Fruit fly (Drosophila melanogaster) whole organism, prepupa: ENCODE results near the gene Dus1.

ENCODE experiments used
- Blimp-1 ChIP-seq: fragments of 200-800 bp; sonication (Bioruptor generic); optimal IDR thresholded peaks from 3 replicates; lab custom pipeline; 2017; ENCODE audit warnings: missing biosample characterization, missing genetic modification characterization, mild to moderate bottlenecking, moderate library complexity, missing genetic modification reagents
- CG11294 ChIP-seq: fragments of 200-800 bp; sonication (Bioruptor generic); IDR thresholded peaks from 2 replicates; pipeline ENCODE4 v1.3.6; 2022; ENCODE audit warnings: missing biosample characterization, missing genetic modification characterization
- CG1621 ChIP-seq: fragments of 200-800 bp; sonication (Bioruptor generic); optimal IDR thresholded peaks from 3 replicates; lab custom pipeline; 2018; ENCODE audit warnings: missing biosample characterization, mild to moderate bottlenecking, missing genetic modification characterization
- CG31627 ChIP-seq: fragments of 200-800 bp; sonication (Bioruptor generic); optimal IDR thresholded peaks from 3 replicates; lab custom pipeline; 2016; ENCODE audit warnings: missing biosample characterization, missing genetic modification characterization
- CG32006 ChIP-seq: fragments of 200-800 bp; sonication (Bioruptor generic); optimal IDR thresholded peaks from 3 replicates; lab custom pipeline; 2017; ENCODE audit warnings: missing biosample characterization, mild to moderate bottlenecking, missing genetic modification characterization
- CG34406 ChIP-seq: fragments of 200-800 bp; sonication (Bioruptor generic); optimal IDR thresholded peaks from 3 replicates; lab custom pipeline; 2016; ENCODE audit warnings: missing biosample characterization, missing genetic modification characterization
- CG3919 ChIP-seq: fragments of 200-800 bp; sonication (Bioruptor generic); optimal IDR thresholded peaks from 3 replicates; lab custom pipeline; 2016; ENCODE audit warnings: missing biosample characterization, missing genetic modification characterization
- CG4318 ChIP-seq: fragments of 200-800 bp; sonication (Bioruptor generic); optimal IDR thresholded peaks from 3 replicates; lab custom pipeline; 2017; ENCODE audit warnings: missing biosample characterization, mild to moderate bottlenecking, missing genetic modification characterization
- CG6163 ChIP-seq: fragments of 200-800 bp; sonication (Bioruptor generic); IDR thresholded peaks from 3 replicates; pipeline ENCODE4 v1.3.6; 2022; ENCODE audit warnings: missing biosample characterization, missing genetic modification characterization
- CG6276 ChIP-seq: fragments of 200-800 bp; sonication (Bioruptor generic); optimal IDR thresholded peaks from 2 replicates; lab custom pipeline; 2017; ENCODE audit warnings: missing biosample characterization, mild to moderate bottlenecking, missing genetic modification characterization
- CG6792 ChIP-seq: fragments of 200-800 bp; sonication (Bioruptor generic); optimal IDR thresholded peaks from 3 replicates; lab custom pipeline; 2016; ENCODE audit warnings: missing biosample characterization, missing genetic modification characterization
- CG6854 ChIP-seq: fragments of 200-800 bp; sonication (Bioruptor generic); optimal IDR thresholded peaks from 2 replicates; lab custom pipeline; 2017; ENCODE audit warnings: missing biosample characterization, mild to moderate bottlenecking, missing genetic modification characterization
- CG7368 ChIP-seq: fragments of 200-800 bp; sonication (Bioruptor generic); optimal IDR thresholded peaks from 3 replicates; lab custom pipeline; 2016; ENCODE audit warnings: missing biosample characterization, missing genetic modification characterization
- CG8119 ChIP-seq: fragments of 200-800 bp; sonication (Bioruptor generic); IDR thresholded peaks from 3 replicates; pipeline ENCODE4 v1.3.6; 2022; ENCODE audit warnings: missing biosample characterization, missing genetic modification characterization
- CG8319 ChIP-seq: fragments of 200-800 bp; sonication (Bioruptor generic); optimal IDR thresholded peaks from 3 replicates; lab custom pipeline; 2016; ENCODE audit warnings: missing biosample characterization, missing genetic modification characterization
- CG8632 ChIP-seq: fragments of 200-800 bp; sonication (Bioruptor generic); optimal IDR thresholded peaks from 3 replicates; lab custom pipeline; 2016; ENCODE audit warnings: missing biosample characterization, missing genetic modification characterization
- CG9139 ChIP-seq: fragments of 200-800 bp; sonication (Bioruptor generic); optimal IDR thresholded peaks from 3 replicates; lab custom pipeline; 2017; ENCODE audit warnings: missing biosample characterization, mild to moderate bottlenecking, missing genetic modification characterization
- Eip78C ChIP-seq: fragments of 200-800 bp; sonication (Bioruptor generic); peaks from one replicate; lab custom pipeline; 2016; ENCODE audit warnings: missing biosample characterization, missing genetic modification characterization
- Ets21C ChIP-seq: fragments of 200-800 bp; sonication (Bioruptor generic); optimal IDR thresholded peaks from 3 replicates; lab custom pipeline; 2016; ENCODE audit warnings: missing biosample characterization, missing genetic modification characterization
- Hr4 ChIP-seq: fragments of 200-800 bp; sonication (Bioruptor generic); optimal IDR thresholded peaks from 3 replicates; lab custom pipeline; 2016; ENCODE audit warnings: missing biosample characterization, missing genetic modification characterization
- Lpt ChIP-seq: fragments of 200-800 bp; sonication (Bioruptor generic); optimal IDR thresholded peaks from 3 replicates; lab custom pipeline; 2016; ENCODE audit warnings: missing biosample characterization, missing genetic modification characterization
- Met ChIP-seq: fragments of 200-800 bp; sonication (Bioruptor generic); optimal IDR thresholded peaks from 3 replicates; lab custom pipeline; 2016; ENCODE audit warnings: missing biosample characterization, missing genetic modification characterization
- Sox102F ChIP-seq: fragments of 200-800 bp; sonication (Bioruptor generic); optimal IDR thresholded peaks from 2 replicates; lab custom pipeline; 2016; ENCODE audit warnings: missing biosample characterization, mild to moderate bottlenecking, missing genetic modification characterization
- Sox14 ChIP-seq: fragments of 200-800 bp; sonication (Bioruptor generic); optimal IDR thresholded peaks from 3 replicates; lab custom pipeline; 2016; ENCODE audit warnings: missing biosample characterization, missing genetic modification characterization
- Sox15 ChIP-seq: fragments of 200-800 bp; sonication (Bioruptor generic); optimal IDR thresholded peaks from 3 replicates; lab custom pipeline; 2016; ENCODE audit warnings: missing biosample characterization, missing genetic modification characterization
- achi ChIP-seq: fragments of 200-800 bp; sonication (Bioruptor generic); optimal IDR thresholded peaks from 3 replicates; lab custom pipeline; 2016; ENCODE audit warnings: missing biosample characterization, missing genetic modification characterization
- acj6 ChIP-seq: fragments of 200-800 bp; sonication (Bioruptor generic); optimal IDR thresholded peaks from 3 replicates; lab custom pipeline; 2016; ENCODE audit warnings: missing biosample characterization, missing genetic modification characterization
- dac ChIP-seq: fragments of 200-800 bp; sonication (Bioruptor generic); optimal IDR thresholded peaks from 2 replicates; lab custom pipeline; 2017; ENCODE audit warnings: missing biosample characterization, mild to moderate bottlenecking, missing genetic modification characterization
- eg ChIP-seq: fragments of 200-800 bp; sonication (Bioruptor generic); IDR thresholded peaks from 3 replicates; pipeline ENCODE4 v1.3.6; 2022; ENCODE audit warnings: missing biosample characterization, missing genetic modification characterization
- esn ChIP-seq: fragments of 200-800 bp; sonication (Bioruptor generic); optimal IDR thresholded peaks from 2 replicates; lab custom pipeline; 2016; ENCODE audit warnings: missing biosample characterization, mild to moderate bottlenecking, missing genetic modification characterization, moderate library complexity
- fd59A ChIP-seq: fragments of 200-800 bp; sonication (Bioruptor generic); optimal IDR thresholded peaks from 2 replicates; lab custom pipeline; 2017; ENCODE audit warnings: missing biosample characterization, mild to moderate bottlenecking, missing genetic modification characterization, missing genetic modification reagents
- fd85E ChIP-seq: fragments of 200-800 bp; sonication (Bioruptor generic); optimal IDR thresholded peaks from 3 replicates; lab custom pipeline; 2016; ENCODE audit warnings: missing biosample characterization, missing genetic modification characterization
- lz ChIP-seq: fragments of 200-800 bp; sonication (Bioruptor generic); optimal IDR thresholded peaks from 3 replicates; lab custom pipeline; 2016; ENCODE audit warnings: missing biosample characterization, missing genetic modification characterization
- pdm3 ChIP-seq: fragments of 200-800 bp; sonication (Bioruptor generic); optimal IDR thresholded peaks from 3 replicates; lab custom pipeline; 2016; ENCODE audit warnings: missing biosample characterization, missing genetic modification characterization
- spab ChIP-seq: fragments of 200-800 bp; sonication (Bioruptor generic); optimal IDR thresholded peaks from 2 replicates; lab custom pipeline; 2017; ENCODE audit warnings: missing biosample characterization, mild to moderate bottlenecking, missing genetic modification characterization, missing genetic modification reagents
- ss ChIP-seq, 2 experiments: fragments of 200-800 bp; sonication (Bioruptor generic); optimal IDR thresholded peaks; 2 replicates in 1 of 2; 3 replicates in 1 of 2; lab custom pipeline; 2017 to 2018; ENCODE audit warnings: mild to moderate bottlenecking in 2 of 2, missing biosample characterization in 2 of 2, missing genetic modification characterization in 2 of 2, moderate library complexity in 1 of 2
- svp ChIP-seq: fragments of 200-800 bp; sonication (Bioruptor generic); peaks from one replicate; lab custom pipeline; 2016; ENCODE audit warnings: missing biosample characterization, missing genetic modification characterization
- vri ChIP-seq: fragments of 200-800 bp; sonication (Bioruptor generic); optimal IDR thresholded peaks from 3 replicates; lab custom pipeline; 2016; ENCODE audit warnings: missing biosample characterization, mild to moderate bottlenecking, missing genetic modification characterization

Dus1 gene

dm6 chr2L:292301-292700, 20.8 kb upstream of the Dus1 start, which contains the start of gene CG11562:
Gene CG11562, plus strand, starts transcription at chr2L:292419.
- no peak for TF ChIP-seq pdm3 (GFP tag; lab: Kevin White, UChicago)
- TF ChIP-seq CG6276 (GFP tag; lab: Kevin White, UChicago): no peak
- TF ChIP-seq CG6854 (GFP tag; lab: Kevin White, UChicago): no peak
- peak; percentile 18 for TF ChIP-seq Eip78C
- TF ChIP-seq fd59A (GFP tag; lab: Kevin White, UChicago): no peak
- no peak for TF ChIP-seq acj6

dm6 chr2L:291657-292056, 20.1 kb upstream of the Dus1 start, which contains the start of gene CG3625:
Gene CG3625, minus strand, starts transcription at chr2L:291795.
- TF ChIP-seq CG11294 (GFP tag; lab: Robert Waterston, UW) (no peak), CG8119 (GFP tag; lab: Robert Waterston, UW) (no peak), spab (GFP tag; lab: Kevin White, UChicago) (no peak), CG8319 (GFP tag; lab: Kevin White, UChicago) (no peak), Hr4 (GFP tag; lab: Kevin White, UChicago) (no peak), CG3919 (GFP tag; lab: Kevin White, UChicago) (no peak), CG6163 (no peak), CG32006 (GFP tag; lab: Kevin White, UChicago) (no peak), dac (GFP tag; lab: Kevin White, UChicago) (no peak), Sox14 (GFP tag; lab: Kevin White, UChicago) (no peak), fd59A (GFP tag; lab: Kevin White, UChicago) (no peak), fd85E (no peak), CG34406 (GFP tag; lab: Kevin White, UChicago) (no peak), CG4318 (GFP tag; lab: Kevin White, UChicago) (no peak), Sox102F (GFP tag; lab: Kevin White, UChicago) (no peak), eg (GFP tag; lab: Robert Waterston, UW) (no peak), acj6 (no peak)
- TF ChIP-seq, all 60 proteins: peak for 0

dm6 chr2L:290949-291348, 19.4 kb upstream of the Dus1 start:
- TF ChIP-seq Eip78C (peak; percentile 54), dac (GFP tag; lab: Kevin White, UChicago) (no peak)

DNA sequence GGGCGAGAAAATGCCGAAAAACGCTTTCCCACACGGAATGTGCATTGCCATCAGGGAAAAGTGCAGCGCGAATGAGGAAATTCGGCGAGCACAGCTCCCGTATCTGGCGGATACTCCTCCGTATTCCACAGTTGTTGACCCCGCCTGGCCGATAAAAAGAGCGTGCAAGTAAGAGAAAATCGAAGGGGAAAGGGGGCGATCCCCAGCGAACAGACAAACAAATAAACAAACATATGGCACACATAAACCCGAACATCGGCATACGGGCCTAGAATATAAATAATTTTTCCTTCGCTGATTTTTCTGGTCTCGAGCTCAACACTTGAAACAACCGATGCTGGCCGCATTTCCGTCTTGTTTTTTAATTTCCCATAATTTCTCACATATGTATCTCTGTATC, 18.8 kb upstream of the Dus1 start:
- TF ChIP-seq CG1621 (tag; lab: Kevin White, UChicago) (peak; percentile 7), CG6854 (GFP tag; lab: Kevin White, UChicago) (no peak)

- no peak for TF ChIP-seq pdm3 (GFP tag; lab: Kevin White, UChicago)
- TF ChIP-seq, all 60 proteins: peak for 0
Measured at dm6 chr2L:289044-289443, 17.5 kb upstream of the Dus1 start, which contains the start of gene Amnionless. Gene Amnionless, minus strand, starts transcription at chr2L:289144.

dm6 chr2L:286421-286820, 14.9 kb upstream of the Dus1 start:
- TF ChIP-seq CG3919 (GFP tag; lab: Kevin White, UChicago): peak; percentile 86
- TF ChIP-seq CG6792 (GFP tag; lab: Kevin White, UChicago): peak; percentile 78
- peak; percentile 95 for TF ChIP-seq svp (GFP tag; lab: Kevin White, UChicago)
- peak; percentile 46 for TF ChIP-seq fd85E
- peak; percentile 87 for TF ChIP-seq Sox14 (GFP tag; lab: Kevin White, UChicago)
- TF ChIP-seq achi (GFP tag; lab: Kevin White, UChicago): peak; percentile 55
- peak; percentile 58 for TF ChIP-seq CG9139
- peak; percentile 44 for TF ChIP-seq CG8319 (GFP tag; lab: Kevin White, UChicago)
- no peak for TF ChIP-seq Blimp-1
- TF ChIP-seq Ets21C (GFP tag; lab: Kevin White, UChicago): peak; percentile 66
- TF ChIP-seq CG6163: peak; percentile 73
- peak; percentile 8 for TF ChIP-seq Lpt
- peak; percentile 91 for TF ChIP-seq Eip78C
- TF ChIP-seq vri (GFP tag; lab: Kevin White, UChicago): peak; percentile 90
- TF ChIP-seq Hr4 (GFP tag; lab: Kevin White, UChicago): peak; percentile 75
- peak; percentile 64 to 82 for TF ChIP-seq ss (GFP tag; optimal IDR thresholded peaks at IDR 0.05; lab: Kevin White, UChicago)
- no peak for TF ChIP-seq CG6276 (GFP tag; lab: Kevin White, UChicago)
- TF ChIP-seq CG32006 (GFP tag; lab: Kevin White, UChicago): peak; percentile 54
- peak; percentile 78 for TF ChIP-seq CG7368 (GFP tag; lab: Kevin White, UChicago)
- peak; percentile 49 for TF ChIP-seq Sox15 (GFP tag; lab: Kevin White, UChicago)
- peak; percentile 69 for TF ChIP-seq acj6
- TF ChIP-seq lz (GFP tag; lab: Kevin White, UChicago): peak; percentile 73
- TF ChIP-seq dac (GFP tag; lab: Kevin White, UChicago): no peak
- no peak for TF ChIP-seq CG4318 (GFP tag; lab: Kevin White, UChicago)
- peak; percentile 84 for TF ChIP-seq Met (GFP tag; lab: Kevin White, UChicago)
- TF ChIP-seq CG8119 (GFP tag; lab: Robert Waterston, UW): peak; percentile 27; the same call in 1 of the 3 replicates
- peak; percentile 73; the same call in 2 of the 3 replicates for TF ChIP-seq eg (GFP tag; lab: Robert Waterston, UW)
- peak; percentile 88 for TF ChIP-seq esn (GFP tag; lab: Kevin White, UChicago)
- TF ChIP-seq pdm3 (GFP tag; lab: Kevin White, UChicago): peak; percentile 80
- peak; percentile 82 for TF ChIP-seq CG31627 (GFP tag; lab: Kevin White, UChicago)
- TF ChIP-seq CG8632 (GFP tag; lab: Kevin White, UChicago): peak; percentile 67
